Fruit fly (Drosophila melanogaster) whole organism, embryonic: ENCODE measurements around the gene rin.

ENCODE experiments used
- Bteb2 ChIP-seq: fragments of 200-800 bp; sonication (Bioruptor generic); optimal IDR thresholded peaks from 2 replicates; lab custom pipeline; 2016; ENCODE audit warnings: missing biosample characterization, missing genetic modification characterization
- CG10654 ChIP-seq: fragments of 200-800 bp; sonication (Bioruptor generic); optimal IDR thresholded peaks from 2 replicates; lab custom pipeline; 2016; ENCODE audit warnings: missing biosample characterization, missing genetic modification characterization
- CG11085 ChIP-seq: fragments of 200-800 bp; sonication (Bioruptor generic); IDR thresholded peaks from 2 replicates; pipeline ENCODE4 v1.3.6; 2022; ENCODE audit warnings: missing biosample characterization, missing genetic modification characterization
- CG11504 ChIP-seq: fragments of 200-800 bp; sonication (Bioruptor generic); optimal IDR thresholded peaks from 3 replicates; lab custom pipeline; 2019; ENCODE audit warnings: missing biosample characterization, mild to moderate bottlenecking, missing genetic modification characterization, moderate library complexity
- CG13287 ChIP-seq: fragments of 200-800 bp; sonication (Bioruptor generic); IDR thresholded peaks from 2 replicates; pipeline ENCODE4 v1.3.6; 2022; ENCODE audit warnings: missing biosample characterization, missing genetic modification characterization; ENCODE audit not compliant: partially characterized antibody
- CG14050 ChIP-seq: fragments of 200-800 bp; sonication (Bioruptor generic); IDR thresholded peaks from 3 replicates; pipeline ENCODE4 v1.3.6; 2022; ENCODE audit warnings: missing biosample characterization, missing genetic modification characterization
- CG1529 ChIP-seq: fragments of 200-800 bp; sonication (Bioruptor generic); optimal IDR thresholded peaks from 3 replicates; lab custom pipeline; 2018; ENCODE audit warnings: missing biosample characterization, missing genetic modification characterization
- CG17359 ChIP-seq: fragments of 200-800 bp; sonication (Bioruptor generic); optimal IDR thresholded peaks from 3 replicates; lab custom pipeline; 2018; ENCODE audit warnings: missing biosample characterization, mild to moderate bottlenecking, missing genetic modification characterization, moderate library complexity
- CG18476 ChIP-seq: fragments of 200-800 bp; sonication (Bioruptor generic); optimal IDR thresholded peaks from 2 replicates; lab custom pipeline; 2016; ENCODE audit warnings: missing biosample characterization, mild to moderate bottlenecking, missing genetic modification characterization
- CG2120 ChIP-seq: fragments of 200-800 bp; sonication (Bioruptor generic); optimal IDR thresholded peaks from 3 replicates; lab custom pipeline; 2016; ENCODE audit warnings: missing biosample characterization, missing genetic modification characterization
- CG31441 ChIP-seq: fragments of 200-800 bp; sonication (Bioruptor generic); IDR thresholded peaks from 2 replicates; pipeline ENCODE4 v1.3.6; 2022; ENCODE audit warnings: missing biosample characterization, missing genetic modification characterization
- CG42726 ChIP-seq: fragments of 200-800 bp; sonication (Bioruptor generic); IDR thresholded peaks from 2 replicates; pipeline ENCODE4 v1.3.6; 2022; ENCODE audit warnings: missing biosample characterization, missing genetic modification characterization; ENCODE audit not compliant: partially characterized antibody
- CG6654 ChIP-seq: fragments of 200-800 bp; sonication (Bioruptor generic); optimal IDR thresholded peaks from 2 replicates; lab custom pipeline; 2017; ENCODE audit warnings: missing biosample characterization, mild to moderate bottlenecking, missing genetic modification characterization
- CG6813 ChIP-seq: fragments of 200-800 bp; sonication (Bioruptor generic); optimal IDR thresholded peaks from 2 replicates; lab custom pipeline; 2017; ENCODE audit warnings: missing biosample characterization, missing genetic modification characterization, mild to moderate bottlenecking, moderate library complexity, missing genetic modification reagents
- CG6854 ChIP-seq: fragments of 200-800 bp; sonication (Bioruptor generic); optimal IDR thresholded peaks from 3 replicates; lab custom pipeline; 2017; ENCODE audit warnings: missing biosample characterization, mild to moderate bottlenecking, missing genetic modification characterization
- CG8765 ChIP-seq: fragments of 200-800 bp; sonication (Bioruptor generic); IDR thresholded peaks from 2 replicates; pipeline ENCODE4 v1.3.6; 2022; ENCODE audit warnings: missing biosample characterization, missing genetic modification characterization
- CG8924 ChIP-seq: fragments of 200-800 bp; optimal IDR thresholded peaks from 3 replicates; lab custom pipeline; 2019; ENCODE audit warnings: missing biosample characterization, mild to moderate bottlenecking, missing genetic modification characterization, moderate library complexity
- CG9797 ChIP-seq: fragments of 200-800 bp; sonication (Bioruptor generic); optimal IDR thresholded peaks from 3 replicates; lab custom pipeline; 2018; ENCODE audit warnings: missing biosample characterization, mild to moderate bottlenecking, missing genetic modification characterization
- Chrac-16 ChIP-seq: fragments of 200-800 bp; sonication (Bioruptor generic); optimal IDR thresholded peaks from 3 replicates; lab custom pipeline; 2016; ENCODE audit warnings: missing biosample characterization, missing genetic modification characterization
- D19B ChIP-seq: fragments of 200-800 bp; sonication (Bioruptor generic); optimal IDR thresholded peaks from 2 replicates; lab custom pipeline; 2017; ENCODE audit warnings: missing biosample characterization, mild to moderate bottlenecking, missing genetic modification characterization
- Dll ChIP-seq: fragments of 200-800 bp; sonication (Bioruptor generic); IDR thresholded peaks from 4 replicates; pipeline ENCODE4 v1.3.6; 2022; ENCODE audit warnings: missing biosample characterization, missing genetic modification characterization; ENCODE audit not compliant: partially characterized antibody
- E2f1 ChIP-seq: fragments of 200-800 bp; sonication (Bioruptor generic); IDR thresholded peaks from 2 replicates; pipeline ENCODE4 v1.3.6; 2022; ENCODE audit warnings: missing biosample characterization, missing genetic modification characterization
- Fer1 ChIP-seq: fragments of 200-800 bp; sonication (Bioruptor generic); optimal IDR thresholded peaks from 2 replicates; lab custom pipeline; 2017; ENCODE audit warnings: missing biosample characterization, mild to moderate bottlenecking, missing genetic modification characterization
- HHEX ChIP-seq: fragments of 200-800 bp; sonication (Bioruptor generic); optimal IDR thresholded peaks from 3 replicates; lab custom pipeline; 2017; ENCODE audit warnings: missing biosample characterization, mild to moderate bottlenecking, missing genetic modification characterization, missing genetic modification reagents
- HLH4C ChIP-seq: fragments of 200-800 bp; sonication (Bioruptor generic); IDR thresholded peaks from 3 replicates; pipeline ENCODE4 v1.3.6; 2022; ENCODE audit warnings: missing biosample characterization, missing genetic modification characterization; ENCODE audit not compliant: partially characterized antibody
- Hr39 ChIP-seq: fragments of >200 bp; optimal IDR thresholded peaks from 2 replicates; lab custom pipeline; 2017
- Lhr ChIP-seq: fragments of 200-800 bp; sonication (Bioruptor generic); optimal IDR thresholded peaks from 3 replicates; lab custom pipeline; 2017; ENCODE audit warnings: mild to moderate bottlenecking, missing biosample characterization, missing genetic modification reagents, missing genetic modification characterization
- Myb ChIP-seq: fragments of 200-800 bp; sonication (Bioruptor generic); optimal IDR thresholded peaks from 2 replicates; lab custom pipeline; 2016; ENCODE audit warnings: missing biosample characterization, missing genetic modification characterization
- Nf-YA ChIP-seq: fragments of 200-800 bp; sonication (Bioruptor generic); IDR thresholded peaks from 2 replicates; pipeline ENCODE4 v1.3.6; 2022; ENCODE audit warnings: missing biosample characterization, missing genetic modification characterization
- Nf-YC ChIP-seq: fragments of 200-800 bp; optimal IDR thresholded peaks from 3 replicates; lab custom pipeline; 2019; ENCODE audit warnings: missing biosample characterization, mild to moderate bottlenecking, missing genetic modification characterization, moderate library complexity
- Opbp ChIP-seq: fragments of 200-800 bp; sonication (Bioruptor generic); IDR thresholded peaks from 3 replicates; pipeline ENCODE4 v1.3.6; 2022; ENCODE audit warnings: missing biosample characterization, missing genetic modification characterization; ENCODE audit not compliant: partially characterized antibody
- Poxn ChIP-seq: fragments of 200-800 bp; sonication (Bioruptor generic); IDR thresholded peaks from 2 replicates; pipeline ENCODE4 v1.3.6; 2022; ENCODE audit warnings: missing biosample characterization, missing genetic modification characterization
- Rx ChIP-seq: fragments of 200-800 bp; sonication (Bioruptor generic); IDR thresholded peaks from 2 replicates; pipeline ENCODE4 v1.3.6; 2022; ENCODE audit warnings: missing biosample characterization, missing genetic modification characterization
- Sry-δ ChIP-seq: fragments of 200-800 bp; sonication (Bioruptor generic); optimal IDR thresholded peaks from 2 replicates; lab custom pipeline; 2016; ENCODE audit warnings: missing biosample characterization, missing genetic modification characterization
- ap ChIP-seq: fragments of 200-800 bp; sonication (Bioruptor generic); IDR thresholded peaks from 2 replicates; pipeline ENCODE4 v1.3.6; 2022; ENCODE audit warnings: missing biosample characterization, missing genetic modification characterization
- ase ChIP-seq: fragments of 200-800 bp; sonication (Bioruptor generic); IDR thresholded peaks from 3 replicates; pipeline ENCODE4 v1.3.6; 2022; ENCODE audit warnings: missing biosample characterization, missing genetic modification characterization
- ash1 ChIP-seq: fragments of 200-800 bp; sonication (Bioruptor generic); optimal IDR thresholded peaks from 2 replicates; lab custom pipeline; 2018; ENCODE audit warnings: missing biosample characterization, mild to moderate bottlenecking, missing genetic modification characterization
- dan ChIP-seq: fragments of 200-800 bp; sonication (Bioruptor generic); IDR thresholded peaks from 2 replicates; pipeline ENCODE4 v1.3.6; 2022; ENCODE audit warnings: missing biosample characterization, missing genetic modification characterization
- ems ChIP-seq: fragments of 200-800 bp; sonication (Bioruptor generic); optimal IDR thresholded peaks from 3 replicates; lab custom pipeline; 2016; ENCODE audit warnings: missing biosample characterization, missing genetic modification characterization
- fd96Cb ChIP-seq: fragments of 200-800 bp; sonication (Bioruptor generic); optimal IDR thresholded peaks from 2 replicates; lab custom pipeline; 2018; ENCODE audit warnings: missing biosample characterization, mild to moderate bottlenecking, missing genetic modification characterization, moderate library complexity
- gt ChIP-seq: fragments of 200-800 bp; sonication (Bioruptor generic); IDR thresholded peaks from 2 replicates; pipeline ENCODE4 v1.3.6; 2022; ENCODE audit warnings: missing biosample characterization, missing genetic modification characterization
- lola ChIP-seq, 3 experiments: fragments of >200 bp in 2 of 3; fragments of 200-800 bp in 1 of 3; sonication (Bioruptor generic) in 1 of 3; optimal IDR thresholded peaks; 2 replicates each; lab custom pipeline; 2017 to 2019; ENCODE audit warnings: missing biosample characterization in 3 of 3, missing genetic modification characterization in 3 of 3, mild to moderate bottlenecking in 1 of 3, moderate library complexity in 1 of 3
- mld ChIP-seq: fragments of 200-800 bp; sonication (Bioruptor generic); IDR thresholded peaks from 3 replicates; pipeline ENCODE4 v1.3.6; 2022; ENCODE audit warnings: missing biosample characterization, missing genetic modification characterization; ENCODE audit not compliant: partially characterized antibody
- pros ChIP-seq: fragments of 200-800 bp; sonication (Bioruptor generic); optimal IDR thresholded peaks from 3 replicates; lab custom pipeline; 2019; ENCODE audit warnings: missing biosample characterization, mild to moderate bottlenecking, missing genetic modification characterization, moderate library complexity
- pum ChIP-seq: fragments of 200-800 bp; sonication (Bioruptor generic); optimal IDR thresholded peaks from 2 replicates; lab custom pipeline; 2016; ENCODE audit warnings: missing biosample characterization, missing genetic modification characterization
- seq ChIP-seq: fragments of 200-800 bp; sonication (Bioruptor generic); IDR thresholded peaks from 2 replicates; pipeline ENCODE4 v1.3.6; 2022; ENCODE audit warnings: missing biosample characterization, missing genetic modification characterization
- shn ChIP-seq: fragments of 200-800 bp; sonication (Bioruptor generic); optimal IDR thresholded peaks from 3 replicates; lab custom pipeline; 2016; ENCODE audit warnings: missing biosample characterization, missing genetic modification characterization
- tap ChIP-seq: fragments of 200-800 bp; optimal IDR thresholded peaks from 3 replicates; lab custom pipeline; 2019; ENCODE audit warnings: missing biosample characterization, mild to moderate bottlenecking, missing genetic modification characterization, moderate library complexity
- twi ChIP-seq: fragments of 200-800 bp; optimal IDR thresholded peaks from 2 replicates; lab custom pipeline; 2019; ENCODE audit warnings: missing biosample characterization, mild to moderate bottlenecking, missing genetic modification characterization, moderate library complexity
- unpg ChIP-seq: fragments of 200-800 bp; sonication (Bioruptor generic); optimal IDR thresholded peaks from 3 replicates; lab custom pipeline; 2018; ENCODE audit warnings: missing biosample characterization, mild to moderate bottlenecking, missing genetic modification characterization, moderate library complexity
- vvl ChIP-seq: fragments of 200-800 bp; sonication (Bioruptor generic); IDR thresholded peaks from 2 replicates; pipeline ENCODE4 v1.3.6; 2022; ENCODE audit warnings: missing biosample characterization, missing genetic modification characterization

rin gene

DNA sequence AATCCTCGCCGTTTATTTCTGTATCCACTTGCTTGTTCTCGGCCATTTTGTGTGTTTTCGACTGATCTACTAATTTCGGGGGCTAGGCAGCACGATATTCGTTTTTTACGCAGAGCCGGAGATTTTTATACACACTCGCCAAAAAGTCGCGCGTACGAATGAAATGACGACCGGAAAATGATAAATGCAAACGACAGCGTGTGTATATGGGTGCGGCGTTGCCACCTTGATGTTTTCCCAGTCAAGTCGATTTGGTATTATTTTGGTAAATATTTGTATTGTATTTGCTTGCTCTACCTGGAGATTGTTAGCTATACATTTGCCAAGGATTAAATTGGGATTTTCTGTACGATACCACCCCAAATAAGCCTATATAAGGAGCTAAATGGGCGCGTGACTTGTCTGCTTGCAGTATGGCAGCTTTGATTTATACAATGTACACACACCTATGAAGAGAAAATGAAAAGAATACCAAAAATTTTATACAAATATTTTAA lies 882 bp upstream of the rin start, which contains the start of gene sqd (continued):
- TF ChIP-seq CG6654 (GFP tag; lab: Kevin White, UChicago) (peak; percentile 26), Rx (GFP tag; lab: Robert Waterston, UW) (no peak), CG17359 (tag; lab: Kevin White, UChicago) (peak; percentile 53), tap (tag; lab: Kevin White, UChicago) (no peak), CG9797 (peak; percentile 68), Fer1 (GFP tag; lab: Kevin White, UChicago) (peak; percentile 30), CG2120 (GFP tag; lab: Kevin White, UChicago) (peak; percentile 37), shn (GFP tag; lab: Kevin White, UChicago) (no peak), lola (GFP tag; optimal IDR thresholded peaks at IDR 0.05; lab: Kevin White, UChicago) (no peak), Nf-YC (tag; lab: Kevin White, UChicago) (no peak), Hr39 (lab: Kevin White, UChicago) (no peak), mld (GFP tag; lab: Robert Waterston, UW) (no peak), Lhr (GFP tag; lab: Kevin White, UChicago) (no peak), CG42726 (GFP tag; lab: Robert Waterston, UW) (no peak; the same call in 1 of the 2 replicates), twi (no peak), unpg (GFP tag; lab: Kevin White, UChicago) (peak; percentile 62), CG6854 (GFP tag; lab: Kevin White, UChicago) (peak; percentile 64), ap (GFP tag; lab: Robert Waterston, UW) (no peak), gt (GFP tag; lab: Robert Waterston, UW) (no peak), HLH4C (GFP tag; lab: Robert Waterston, UW) (no peak), ems (GFP tag; lab: Kevin White, UChicago) (peak; percentile 49), dan (GFP tag; lab: Robert Waterston, UW) (no peak), CG6813 (GFP tag; lab: Kevin White, UChicago) (peak; percentile 58), CG11085 (GFP tag; lab: Robert Waterston, UW) (no peak), D19B (GFP tag; lab: Kevin White, UChicago) (peak; percentile 13), HHEX (peak; percentile 42), Opbp (GFP tag; lab: Robert Waterston, UW) (no peak), CG8765 (no peak), seq (GFP tag; lab: Robert Waterston, UW) (no peak), CG18476 (peak; percentile 6), fd96Cb (tag; lab: Kevin White, UChicago) (peak; percentile 2), CG14050 (no peak; the same call in 2 of the 3 replicates), ase (no peak), Sry-δ (GFP tag; lab: Kevin White, UChicago) (peak; percentile 47), Bteb2 (GFP tag; lab: Kevin White, UChicago) (peak; percentile 14), pros (no peak), CG31441 (GFP tag; lab: Robert Waterston, UW) (peak; percentile 36), ash1 (GFP tag; lab: Kevin White, UChicago) (no peak), Poxn (GFP tag; lab: Robert Waterston, UW) (no peak), Nf-YA (GFP tag; lab: Robert Waterston, UW) (no peak), CG8924 (peak; percentile 36), vvl (GFP tag; lab: Robert Waterston, UW) (peak; percentile 53), E2f1 (GFP tag; lab: Robert Waterston, UW) (peak; percentile 44; the same call in 1 of the 2 replicates), CG11504 (peak; percentile 41), CG10654 (GFP tag; lab: Kevin White, UChicago) (peak; percentile 47), pum (GFP tag; lab: Kevin White, UChicago) (peak; percentile 3), Myb (GFP tag; lab: Kevin White, UChicago) (peak; percentile 39), CG13287 (GFP tag; lab: Robert Waterston, UW) (peak; percentile 7; the same call in 1 of the 2 replicates), Chrac-16 (GFP tag; lab: Kevin White, UChicago) (peak; percentile 22), CG1529 (GFP tag; lab: Kevin White, UChicago) (peak; percentile 13), Dll (no peak)
